Fruit fly (Drosophila melanogaster): ENCODE results near the gene CG13051.

DNA sequence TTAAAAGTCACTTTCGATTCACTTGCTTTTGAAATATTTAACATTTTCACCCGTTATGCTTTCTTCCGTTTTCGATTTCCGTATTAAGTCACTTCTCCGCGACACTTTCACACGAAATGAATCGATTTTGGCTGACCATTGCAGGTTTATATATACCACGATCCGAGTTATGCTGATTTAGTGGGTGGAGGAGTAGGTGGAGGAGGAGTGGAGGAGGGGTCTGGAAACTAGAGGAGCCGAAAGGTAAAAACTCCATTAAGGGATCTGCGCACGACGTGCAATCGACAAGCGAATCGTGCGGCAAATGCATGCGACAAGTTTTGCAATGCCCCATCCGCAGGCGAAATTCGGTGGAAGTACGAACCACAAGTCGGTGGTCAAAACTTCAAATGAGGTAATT lies 25.9 kb upstream of the CG13051 start, which contains the start of gene CG13045:
- TF ChIP-seq CG33213 (GFP tag; optimal IDR thresholded peaks at IDR 0.05) = no peak
- no peak for TF ChIP-seq CkIIα-i1 (GFP tag; IDR thresholded peaks at IDR 0.05)
- TF ChIP-seq Elba2 (GFP tag; optimal IDR thresholded peaks at IDR 0.05) = no peak
- no peak for TF ChIP-seq onecut (GFP tag; IDR thresholded peaks at IDR 0.05)
- no peak for TF ChIP-seq wek (GFP tag; optimal IDR thresholded peaks at IDR 0.05)
- no peak for TF ChIP-seq CG10543 (GFP tag; optimal IDR thresholded peaks at IDR 0.05)
- no peak for TF ChIP-seq Hr78 (GFP tag; optimal IDR thresholded peaks at IDR 0.05)
- no peak for TF ChIP-seq CG32772 (GFP tag; IDR thresholded peaks at IDR 0.05)
- TF ChIP-seq Ravus (GFP tag; IDR thresholded peaks at IDR 0.05) = no peak
- TF ChIP-seq eve (GFP tag; optimal IDR thresholded peaks at IDR 0.05) = no peak
- TF ChIP-seq psq (GFP tag; optimal IDR thresholded peaks at IDR 0.05) = no peak
- TF ChIP-seq C15 (GFP tag; IDR thresholded peaks at IDR 0.05) = 0 out of 3 replicates have a peak, but pooled peaks have one; percentile 11
- TF ChIP-seq CG6254 (GFP tag; optimal IDR thresholded peaks at IDR 0.05) = no peak

Measured in whole organism, embryonic.